Fruit fly (Drosophila melanogaster): ENCODE data around the gene hng2.

- TF ChIP-seq CTCF (optimal IDR thresholded peaks at IDR 0.05): no peak
- TF ChIP-seq CG8478 (optimal IDR thresholded peaks at IDR 0.05): no peak
These were observed 47.1 kb downstream of the hng2 start for dm6 chr3R:8853197-8853596.
